Worm (Caenorhabditis elegans): ENCODE data around the gene snet-1.
A peak's percentile ranks its signal among the peaks of the same experiment; 100 is the strongest.

Gene snet-1

ce11 chrX:3623162-3623561, 45.6 kb downstream of the snet-1 start, which contains the start of gene C18B2.2:
C18B2.2 (plus strand) TSS chrX:3623462.
- TF ChIP-seq fos-1 (tag; optimal IDR thresholded peaks at IDR 0.05), result no peak
- TF ChIP-seq efl-1 (optimal IDR thresholded peaks at IDR 0.05), result no peak
- peak in 1 of 2 experiments; percentile 11 for TF ChIP-seq efl-1 (GFP tag; optimal IDR thresholded peaks at IDR 0.05 in 1 of 2)
- TF ChIP-seq nhr-77 (tag; optimal IDR thresholded peaks at IDR 0.05), result no peak

- TF ChIP-seq lin-14 (GFP tag; optimal IDR thresholded peaks at IDR 0.05) (peak; percentile 9), aha-1 (tag; optimal IDR thresholded peaks at IDR 0.05) (no peak)
These were observed 49.9 kb downstream of the snet-1 start for ce11 chrX:3618842-3619241.

Measured in whole organism, L1 larva.